Worm (Caenorhabditis elegans) whole organism, L3 larva: ENCODE results near the gene F59B8.1.

Experiments used
- R02D3.7 ChIP-seq: fragments of 150-350 bp; optimal IDR thresholded peaks from 2 replicates; lab custom pipeline; 2014; ENCODE audit warnings: missing biosample characterization, missing genetic modification characterization
- ZK546.5 ChIP-seq: sonication (generic microtip); optimal IDR thresholded peaks from 2 replicates; lab custom pipeline; 2017; ENCODE audit warnings: missing biosample characterization, missing genetic modification characterization
- ama-1 ChIP-seq: fragments of 150-350 bp; optimal IDR thresholded peaks from 2 replicates; lab custom pipeline; 2018
- ceh-28 ChIP-seq: fragments of 150-350 bp; optimal IDR thresholded peaks from 2 replicates; lab custom pipeline; 2014; ENCODE audit warnings: missing biosample characterization, missing genetic modification reagents, missing genetic modification characterization
- ceh-9 ChIP-seq: sonication (generic microtip); optimal IDR thresholded peaks from 2 replicates; lab custom pipeline; 2018; ENCODE audit warnings: missing biosample characterization, missing genetic modification characterization
- daf-12 ChIP-seq: fragments of 150-350 bp; optimal IDR thresholded peaks from 2 replicates; lab custom pipeline; 2014; ENCODE audit warnings: missing biosample characterization, missing genetic modification reagents, missing genetic modification characterization
- egl-5 ChIP-seq: fragments of 150-350 bp; optimal IDR thresholded peaks from 2 replicates; lab custom pipeline; 2017; ENCODE audit warnings: missing biosample characterization, missing genetic modification reagents, missing genetic modification characterization, inconsistent platforms
- elt-1 ChIP-seq: fragments of 150-350 bp; optimal IDR thresholded peaks from 2 replicates; lab custom pipeline; 2014; ENCODE audit warnings: missing biosample characterization, missing genetic modification characterization
- elt-2 ChIP-seq: sonication (generic microtip); optimal IDR thresholded peaks from 2 replicates; lab custom pipeline; 2016; ENCODE audit warnings: missing genetic modification reagents, mild to moderate bottlenecking, missing genetic modification characterization, missing compliant biosample characterization
- eor-1 ChIP-seq, 2 experiments: fragments of 150-350 bp; optimal IDR thresholded peaks; 2 replicates each; lab custom pipeline; 2014 to 2018; ENCODE audit warnings: missing biosample characterization in 2 of 2, missing genetic modification characterization in 2 of 2
- fkh-10 ChIP-seq: sonication (generic microtip); optimal IDR thresholded peaks from 2 replicates; lab custom pipeline; 2017; ENCODE audit warnings: missing biosample characterization, missing genetic modification reagents, missing genetic modification characterization
- fkh-2 ChIP-seq: fragments of 150-350 bp; optimal IDR thresholded peaks from 2 replicates; lab custom pipeline; 2014; ENCODE audit warnings: missing biosample characterization, missing genetic modification reagents, missing genetic modification characterization
- fos-1 ChIP-seq: fragments of 150-350 bp; optimal IDR thresholded peaks from 2 replicates; lab custom pipeline; 2014; ENCODE audit warnings: missing biosample characterization, missing genetic modification characterization
- hmg-11 ChIP-seq: sonication (generic microtip); optimal IDR thresholded peaks from 2 replicates; lab custom pipeline; 2016; ENCODE audit warnings: missing genetic modification characterization, missing compliant biosample characterization
- jun-1 ChIP-seq: fragments of 150-350 bp; optimal IDR thresholded peaks from 2 replicates; lab custom pipeline; 2014; ENCODE audit warnings: missing biosample characterization, missing genetic modification reagents, missing genetic modification characterization
- lin-15B ChIP-seq: fragments of 150-350 bp; optimal IDR thresholded peaks from 2 replicates; lab custom pipeline; 2014; ENCODE audit warnings: missing biosample characterization, missing genetic modification characterization
- lin-39 ChIP-seq: fragments of 150-350 bp; optimal IDR thresholded peaks from 2 replicates; lab custom pipeline; 2018; ENCODE audit warnings: missing biosample characterization, missing genetic modification reagents, missing genetic modification characterization
- lsy-12 ChIP-seq: sonication (generic microtip); optimal IDR thresholded peaks from 2 replicates; lab custom pipeline; 2016; ENCODE audit warnings: mild to moderate bottlenecking, missing genetic modification characterization, missing compliant biosample characterization
- nfya-1 ChIP-seq: sonication (generic microtip); optimal IDR thresholded peaks from 2 replicates; lab custom pipeline; 2017; ENCODE audit warnings: missing genetic modification characterization, mild to moderate bottlenecking, missing compliant biosample characterization, antibody characterized with exemption, moderate library complexity; ENCODE audit not compliant: insufficient read depth
- nhr-11 ChIP-seq: fragments of 150-350 bp; optimal IDR thresholded peaks from 2 replicates; lab custom pipeline; 2014; ENCODE audit warnings: missing biosample characterization, missing genetic modification characterization
- nhr-23 ChIP-seq: fragments of 150-350 bp; optimal IDR thresholded peaks from 2 replicates; lab custom pipeline; 2014; ENCODE audit warnings: missing biosample characterization, missing genetic modification reagents, missing genetic modification characterization
- nhr-237 ChIP-seq: fragments of 150-350 bp; optimal IDR thresholded peaks from 2 replicates; lab custom pipeline; 2014; ENCODE audit warnings: missing biosample characterization, missing genetic modification characterization
- nhr-25 ChIP-seq: sonication (generic microtip); optimal IDR thresholded peaks from 2 replicates; lab custom pipeline; 2017; ENCODE audit warnings: missing biosample characterization, missing genetic modification characterization
- nhr-28 ChIP-seq: fragments of 150-350 bp; optimal IDR thresholded peaks from 2 replicates; lab custom pipeline; 2014; ENCODE audit warnings: missing biosample characterization, missing genetic modification characterization
- nhr-43 ChIP-seq: sonication (generic microtip); optimal IDR thresholded peaks from 2 replicates; lab custom pipeline; 2016; ENCODE audit warnings: mild to moderate bottlenecking, missing genetic modification characterization, missing compliant biosample characterization; ENCODE audit not compliant: poor library complexity, severe bottlenecking
- nhr-67 ChIP-seq: fragments of 150-350 bp; optimal IDR thresholded peaks from 2 replicates; lab custom pipeline; 2014; ENCODE audit warnings: missing biosample characterization, missing genetic modification characterization
- nhr-76 ChIP-seq: fragments of 150-350 bp; sonication (generic microtip); optimal IDR thresholded peaks from 5 replicates; lab custom pipeline; 2014; ENCODE audit warnings: missing biosample characterization, missing genetic modification characterization
- nhr-77 ChIP-seq: fragments of 150-350 bp; optimal IDR thresholded peaks from 2 replicates; lab custom pipeline; 2014; ENCODE audit warnings: missing biosample characterization, missing genetic modification characterization
- pha-4 ChIP-seq: fragments of 150-350 bp; optimal IDR thresholded peaks from 2 replicates; lab custom pipeline; 2014; ENCODE audit warnings: missing biosample characterization, missing genetic modification reagents, missing genetic modification characterization
- pqm-1 ChIP-seq: fragments of 150-350 bp; optimal IDR thresholded peaks from 2 replicates; lab custom pipeline; 2017; ENCODE audit warnings: missing biosample characterization, missing genetic modification characterization, inconsistent platforms
- sea-2 ChIP-seq: fragments of 150-350 bp; sonication (generic microtip); optimal IDR thresholded peaks from 4 replicates; lab custom pipeline; 2014; ENCODE audit warnings: missing biosample characterization, missing genetic modification reagents, missing genetic modification characterization
- skn-1 ChIP-seq: fragments of 150-350 bp; optimal IDR thresholded peaks from 2 replicates; lab custom pipeline; 2014; ENCODE audit warnings: missing biosample characterization, missing genetic modification characterization

Gene F59B8.1

DNA sequence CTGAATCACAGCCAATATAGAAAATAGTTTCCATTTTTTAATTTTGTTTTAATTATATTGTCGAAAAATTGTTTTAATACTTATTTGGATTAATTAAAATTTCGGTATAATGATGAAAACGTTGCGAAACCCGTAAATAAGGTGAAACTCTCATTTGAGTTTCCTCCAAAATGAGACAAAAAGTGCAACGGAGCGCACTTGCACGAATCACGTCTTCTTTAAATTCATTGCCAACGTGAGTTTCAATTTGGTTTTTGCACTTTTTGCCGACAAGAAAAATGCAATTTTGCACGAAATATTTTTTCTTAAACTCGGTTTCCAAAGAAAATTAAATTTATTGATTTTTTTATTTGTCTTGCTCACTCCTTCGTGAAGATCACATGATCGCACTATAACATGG lies 42.0 kb upstream of the F59B8.1 start, which contains the start of gene daf-15 (continued):
- TF ChIP-seq elt-1 (tag; lab: Kevin White, UChicago), result no peak
- TF ChIP-seq skn-1, result peak; percentile 50
- no peak for TF ChIP-seq nhr-67 (tag; lab: Kevin White, UChicago)
- TF ChIP-seq pqm-1, result peak; percentile 3
- peak; percentile 26 for TF ChIP-seq nhr-25 (tag; lab: Kevin White, UChicago)
- TF ChIP-seq ZK546.5 (tag; lab: Kevin White, UChicago), result no peak
- no peak for TF ChIP-seq fkh-2 (tag; lab: Kevin White, UChicago)
- TF ChIP-seq eor-1 (tag; optimal IDR thresholded peaks at IDR 0.05; lab: Kevin White, UChicago), result no peak

ce11 chrIV:9396118-9396517 lies 31.9 kb upstream of the F59B8.1 start, which contains the start of gene col-121:
col-121 (minus strand) TSS chrIV:9396218.
- no peak for TF ChIP-seq fkh-10 (GFP tag; lab: Kevin White, UChicago)
- TF ChIP-seq nhr-76, result no peak
- TF ChIP-seq nhr-28 (tag; lab: Kevin White, UChicago), result no peak
- no peak for TF ChIP-seq lsy-12
- no peak for TF ChIP-seq ama-1 (lab: Kevin White, UChicago)

- no peak for TF ChIP-seq R02D3.7
- TF ChIP-seq nhr-76, result no peak
- TF ChIP-seq nhr-25 (tag; lab: Kevin White, UChicago), result no peak
- TF ChIP-seq nhr-43 (tag; lab: Kevin White, UChicago), result no peak
- TF ChIP-seq egl-5 (tag; lab: Kevin White, UChicago), result no peak
Measured at ce11 chrIV:9397278-9397677, 30.8 kb upstream of the F59B8.1 start, which contains the start of gene F56D5.3. F56D5.3 (plus strand) TSS chrIV:9397578.

DNA sequence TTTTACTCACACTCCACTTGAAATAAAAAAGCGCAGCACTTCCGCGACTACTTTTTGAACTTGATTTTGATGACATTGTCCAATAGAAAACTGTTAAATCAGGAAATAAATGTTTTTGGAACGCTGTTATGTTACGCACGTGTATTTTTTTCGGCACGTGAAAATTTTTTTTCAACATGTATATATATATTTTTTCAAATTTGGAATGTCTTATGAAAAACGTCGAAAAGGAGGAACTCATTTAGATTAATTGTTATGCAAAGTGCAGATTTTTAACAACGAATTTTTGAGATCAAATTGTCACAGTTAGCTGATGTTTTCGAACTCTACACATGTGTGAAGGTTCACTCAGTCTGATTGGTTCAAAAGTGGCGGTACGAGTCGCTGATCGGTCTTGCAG lies 29.5 kb upstream of the F59B8.1 start, which contains the start of gene F56D5.2:
Gene F56D5.2, minus strand, starts transcription at position 101 of the 400 bp plus-strand sequence.
- no peak for TF ChIP-seq ZK546.5 (tag; lab: Kevin White, UChicago)
- no peak for TF ChIP-seq lin-15B (tag; lab: Kevin White, UChicago)
- no peak for TF ChIP-seq jun-1 (tag; lab: Kevin White, UChicago)
- TF ChIP-seq egl-5 (tag; lab: Kevin White, UChicago), result no peak
- TF ChIP-seq nhr-23 (tag; lab: Kevin White, UChicago), result no peak
- no peak for TF ChIP-seq fkh-2 (tag; lab: Kevin White, UChicago)
- no peak for TF ChIP-seq sea-2 (GFP tag; lab: Kevin White, UChicago)
- TF ChIP-seq elt-1 (tag; lab: Kevin White, UChicago), result no peak
- no peak for TF ChIP-seq pha-4 (tag; lab: Kevin White, UChicago)
- TF ChIP-seq nhr-77 (tag; lab: Kevin White, UChicago), result no peak
- no peak for TF ChIP-seq ceh-28 (tag; lab: Kevin White, UChicago)
- TF ChIP-seq ceh-9 (tag; lab: Kevin White, UChicago), result no peak
- TF ChIP-seq nhr-76, result no peak
- no peak for TF ChIP-seq nhr-28 (tag; lab: Kevin White, UChicago)
- no peak for TF ChIP-seq daf-12

DNA sequence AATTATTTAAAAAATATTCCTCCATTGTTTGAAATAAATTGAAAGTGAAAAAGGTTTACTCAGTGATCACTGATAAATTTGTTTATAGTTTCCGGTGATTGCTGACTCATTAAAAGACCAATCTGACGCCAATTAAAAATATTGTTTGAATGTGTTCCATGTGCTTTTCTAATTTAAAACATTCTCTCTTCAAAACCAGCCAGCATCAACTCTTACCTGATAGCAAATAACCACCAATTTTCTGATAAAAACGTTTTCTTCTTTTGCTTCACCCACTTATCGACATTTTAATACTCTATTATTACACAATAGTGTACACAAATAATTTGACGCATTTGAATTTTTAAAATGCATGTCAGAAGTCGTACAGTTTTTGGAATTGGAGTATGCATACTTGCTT lies 26.3 kb upstream of the F59B8.1 start, which contains the start of gene F56D5.6:
Gene F56D5.6, plus strand, starts transcription at position 208 of the 400 bp plus-strand sequence.
- TF ChIP-seq lin-39 (tag; lab: Kevin White, UChicago), result no peak
- no peak for TF ChIP-seq nhr-11 (tag; lab: Kevin White, UChicago)
- TF ChIP-seq hmg-11 (tag; lab: Kevin White, UChicago), result no peak
- no peak for TF ChIP-seq eor-1 (tag; optimal IDR thresholded peaks at IDR 0.05; lab: Kevin White, UChicago)
- peak; percentile 75 for TF ChIP-seq pqm-1
- TF ChIP-seq pha-4 (tag; lab: Kevin White, UChicago), result peak; percentile 69
- no peak for TF ChIP-seq ceh-28 (tag; lab: Kevin White, UChicago)
- TF ChIP-seq elt-2 (tag; lab: Kevin White, UChicago), result peak; percentile 81
- no peak for TF ChIP-seq nfya-1 (tag; lab: Kevin White, UChicago)
- no peak for TF ChIP-seq R02D3.7
- no peak for TF ChIP-seq fos-1 (tag; lab: Kevin White, UChicago)
- no peak for TF ChIP-seq nhr-237
- TF ChIP-seq, all 47 proteins: peak for 3
